Worm (Caenorhabditis elegans) whole organism, late embryonic: ENCODE data around the gene C12D12.1.

Experiments used
- C38D4.7 ChIP-seq: fragments of 200-800 bp; sonication (Bioruptor generic); optimal IDR thresholded peaks from 2 replicates; lab custom pipeline; 2018; ENCODE audit warnings: mild to moderate bottlenecking, missing genetic modification characterization, moderate library complexity, missing compliant biosample characterization
- ceh-9 ChIP-seq: sonication (generic microtip); optimal IDR thresholded peaks from 2 replicates; lab custom pipeline; 2016; ENCODE audit warnings: mild to moderate bottlenecking, missing genetic modification characterization, inconsistent platforms, missing compliant biosample characterization
- ets-4 ChIP-seq: sonication (generic microtip); optimal IDR thresholded peaks from 2 replicates; lab custom pipeline; 2016; ENCODE audit warnings: missing genetic modification characterization, missing compliant biosample characterization
- hlh-6 ChIP-seq: sonication (generic microtip); optimal IDR thresholded peaks from 2 replicates; lab custom pipeline; 2016; ENCODE audit warnings: missing genotype, missing genetic modification characterization, missing compliant biosample characterization

DNA sequence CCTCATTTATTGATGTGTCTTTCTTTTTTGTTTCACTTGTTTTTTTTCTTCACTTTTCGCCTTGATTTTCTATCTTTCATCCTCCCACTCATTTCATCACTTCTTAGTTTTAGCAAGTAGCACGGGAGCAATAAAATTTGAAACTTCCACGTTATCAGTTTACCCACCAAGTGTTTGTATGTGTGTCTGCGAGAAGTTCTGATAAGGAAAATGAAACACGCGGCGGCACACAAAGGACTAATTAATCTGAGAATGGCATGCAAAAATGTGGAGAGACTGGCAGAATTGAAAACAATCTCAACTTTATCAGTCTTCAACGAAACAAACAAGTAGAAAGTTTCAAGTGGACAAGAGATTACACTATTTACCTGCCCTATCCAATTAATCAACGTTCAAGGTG, 35.2 kb downstream of the C12D12.1 start:
- TF ChIP-seq hlh-6 (no peak), ceh-9 (tag; lab: Kevin White, UChicago) (no peak), ets-4 (no peak), C38D4.7 (GFP tag; lab: Kevin White, UChicago) (no peak)
